Fruit fly (Drosophila melanogaster) S2 (cell line): ENCODE measurements around the gene bard.

ENCODE experiments used
- CG8478 ChIP-seq: fragments of >200 bp; optimal IDR thresholded peaks from 2 replicates; lab custom pipeline; 2018
- CTCF ChIP-seq, 2 experiments: fragments of >200 bp; optimal IDR thresholded peaks; 2 replicates each; lab custom pipeline; 2018

DNA sequence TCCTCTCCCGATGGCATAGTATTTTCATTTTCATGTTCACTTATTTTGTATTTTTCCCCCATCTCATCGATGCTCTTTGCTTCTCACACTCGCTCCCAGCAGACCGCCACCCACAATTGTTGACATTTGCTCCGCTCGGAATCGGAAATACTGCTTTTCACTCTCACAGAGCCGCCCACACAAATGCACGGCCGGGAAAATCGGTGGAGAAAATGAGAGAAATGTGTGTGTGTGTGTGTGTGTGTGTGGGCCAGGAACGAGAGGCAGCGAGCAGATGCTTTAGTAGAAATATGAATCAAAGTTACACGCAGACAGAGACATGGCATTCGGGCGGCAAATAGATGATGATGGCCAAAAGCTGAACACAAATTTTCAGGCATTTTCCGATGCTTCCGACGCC lies 13.8 kb downstream of the bard start:
- TF ChIP-seq CTCF (optimal IDR thresholded peaks at IDR 0.05; lab: Kevin White, UChicago) (no peak), CG8478 (lab: Kevin White, UChicago) (no peak)
